Fruit fly (Drosophila melanogaster): ENCODE data around the gene CG42750.

CG42750 gene

DNA sequence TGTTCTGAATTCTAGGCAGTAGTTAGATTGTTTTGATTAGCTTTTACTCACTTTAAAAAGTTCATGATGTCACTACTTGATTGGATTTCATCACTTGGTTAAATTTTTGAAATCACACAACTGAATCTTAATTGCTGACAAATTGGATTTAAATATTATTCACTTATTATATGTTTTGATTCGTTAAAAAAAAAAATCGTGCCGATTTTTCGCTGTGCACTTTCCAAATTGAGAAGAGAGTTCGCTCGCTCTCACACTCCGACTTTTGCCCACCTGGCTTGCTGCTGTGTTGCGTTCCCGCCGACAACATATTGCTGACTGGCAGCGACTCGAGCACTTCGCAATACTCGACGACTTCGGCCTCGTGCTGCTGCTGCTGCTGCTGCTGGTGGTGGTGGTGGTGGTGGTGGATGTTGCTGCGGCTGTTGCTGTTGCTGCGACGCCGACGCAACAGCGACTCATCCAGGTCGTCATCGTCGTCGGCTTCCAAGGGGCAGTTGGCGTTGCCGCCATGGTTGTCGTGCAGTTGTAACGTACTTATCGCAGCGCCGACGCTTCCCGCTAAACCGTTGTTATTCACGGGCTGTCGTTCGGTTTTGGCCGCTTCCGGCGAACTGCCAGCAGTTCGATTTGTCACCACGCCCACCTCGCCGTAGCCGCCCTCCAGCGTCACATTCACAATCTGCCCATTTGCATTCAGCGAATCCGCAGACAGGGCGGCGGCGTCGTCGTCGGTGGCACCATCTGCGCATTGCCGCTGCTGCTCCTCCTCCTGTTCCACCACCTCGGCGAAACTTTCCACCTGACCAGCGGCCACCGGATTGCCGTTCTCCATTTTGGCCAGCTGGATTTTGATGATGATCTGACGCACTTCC is 133.9 kb downstream of the CG42750 start:
- no peak for TF ChIP-seq CG8478 (optimal IDR thresholded peaks at IDR 0.05)
- no peak for TF ChIP-seq CTCF (optimal IDR thresholded peaks at IDR 0.05)

DNA sequence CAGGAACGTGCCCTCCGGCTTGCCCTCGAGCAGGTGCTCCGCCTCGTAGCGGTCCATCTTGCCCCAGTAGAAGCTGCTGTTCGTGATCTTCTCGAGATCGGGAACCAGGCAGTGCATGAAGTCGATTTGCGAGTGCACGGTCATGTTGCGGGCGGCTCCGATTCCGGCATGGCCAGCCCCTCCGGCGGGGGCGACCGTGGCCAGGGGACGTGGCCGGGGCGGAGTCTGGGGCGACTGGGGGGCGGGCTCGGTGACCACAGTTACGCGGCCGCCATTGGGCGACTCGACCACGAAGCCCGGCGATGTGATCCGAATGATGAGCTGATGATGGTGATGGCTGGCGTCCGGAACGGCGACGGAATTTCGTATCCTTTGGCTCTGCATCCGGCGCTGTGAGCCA is 135.0 kb downstream of the CG42750 start:
- TF ChIP-seq CTCF (optimal IDR thresholded peaks at IDR 0.05): no peak
- no peak for TF ChIP-seq CG8478 (optimal IDR thresholded peaks at IDR 0.05)

DNA sequence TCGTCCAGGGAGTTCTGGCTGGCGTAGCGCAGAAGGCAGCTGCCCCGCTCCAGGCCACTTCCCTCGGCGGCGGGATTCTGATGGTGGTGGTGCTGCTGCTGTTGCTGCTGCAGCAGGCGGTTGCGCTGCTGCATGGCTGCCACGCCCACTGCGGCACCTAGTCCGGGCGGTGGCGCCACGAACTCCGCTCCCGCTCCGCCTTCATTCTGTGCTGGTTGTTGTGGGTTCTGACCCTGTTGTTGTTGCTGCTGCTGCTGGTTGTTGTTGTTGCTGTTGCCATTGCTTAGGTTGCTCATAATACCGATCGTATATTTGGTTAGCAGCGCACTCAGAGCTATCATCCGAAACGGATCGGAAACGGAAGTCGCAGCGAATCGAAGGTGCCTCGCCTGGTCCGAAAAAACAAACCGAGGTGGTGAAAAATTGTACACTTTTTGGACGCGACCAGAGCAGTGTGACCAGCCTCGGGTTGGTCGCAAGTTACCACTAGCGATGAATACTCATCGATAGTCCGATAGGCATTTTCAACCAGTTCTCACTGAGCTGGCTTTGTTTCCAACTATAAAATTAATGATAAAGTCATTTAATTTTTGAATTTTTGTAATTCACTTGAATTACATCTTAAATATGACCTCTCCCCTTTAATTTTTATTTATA is 137.9 kb downstream of the CG42750 start, which contains the start of gene kel:
TSS of gene kel (minus strand) at position 493 of the 657 bp plus-strand sequence.
- TF ChIP-seq CG8478 (optimal IDR thresholded peaks at IDR 0.05) (no peak), CTCF (optimal IDR thresholded peaks at IDR 0.05) (peak in 1 of 2 experiments; percentile 34)

- TF ChIP-seq CG8478 (optimal IDR thresholded peaks at IDR 0.05) (no peak), CTCF (optimal IDR thresholded peaks at IDR 0.05) (no peak)
Measured at dm6 chr2L:18136427-18136857, 139.1 kb downstream of the CG42750 start.

dm6 chr2L:18134615-18135014 is 141.0 kb downstream of the CG42750 start:
- TF ChIP-seq CTCF (optimal IDR thresholded peaks at IDR 0.05) (no peak), CG8478 (optimal IDR thresholded peaks at IDR 0.05) (no peak)

DNA sequence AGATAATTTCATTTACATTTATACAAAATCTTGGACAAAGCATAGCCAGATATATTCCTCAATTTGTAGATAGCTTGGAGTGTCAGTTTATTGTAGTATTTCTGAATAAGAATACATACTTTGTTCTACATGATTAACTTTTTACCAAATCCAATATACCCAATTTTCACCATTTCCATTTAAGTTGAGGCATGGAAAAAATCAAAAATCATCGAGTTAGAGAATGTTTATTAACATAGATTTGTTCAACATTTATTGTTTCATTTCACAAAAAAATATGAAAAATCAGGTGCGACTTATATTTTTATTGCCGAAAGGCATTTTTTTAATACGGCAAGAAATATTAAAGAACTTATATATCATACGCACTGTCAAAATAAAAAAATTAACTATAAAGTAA is 149.9 kb downstream of the CG42750 start, which contains the start of gene Grl36b:
TSS of gene Grl36b (minus strand) at position 101 of the 400 bp plus-strand sequence.
- TF ChIP-seq CTCF (optimal IDR thresholded peaks at IDR 0.05) (no peak), CG8478 (optimal IDR thresholded peaks at IDR 0.05) (no peak)

DNA sequence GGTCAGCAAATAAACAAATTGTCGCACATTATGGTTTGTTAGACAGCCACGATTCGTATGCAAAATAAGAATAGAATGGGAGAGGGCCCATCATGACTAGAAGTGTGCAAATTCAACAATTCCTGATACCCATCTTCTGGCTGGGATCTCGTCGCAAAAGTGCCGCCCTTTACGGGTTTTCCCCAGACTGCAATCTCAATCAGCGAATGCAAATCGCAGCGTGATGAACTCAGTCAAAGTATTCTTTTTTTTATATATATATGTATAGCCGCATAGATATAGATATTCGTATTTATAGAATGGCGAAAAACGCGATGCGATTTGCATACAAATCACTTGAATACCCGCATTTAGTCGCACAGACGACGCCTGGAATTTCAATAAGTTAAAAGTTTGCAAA is 152.7 kb downstream of the CG42750 start:
- TF ChIP-seq CG8478 (optimal IDR thresholded peaks at IDR 0.05): no peak
- TF ChIP-seq CTCF (optimal IDR thresholded peaks at IDR 0.05): no peak

DNA sequence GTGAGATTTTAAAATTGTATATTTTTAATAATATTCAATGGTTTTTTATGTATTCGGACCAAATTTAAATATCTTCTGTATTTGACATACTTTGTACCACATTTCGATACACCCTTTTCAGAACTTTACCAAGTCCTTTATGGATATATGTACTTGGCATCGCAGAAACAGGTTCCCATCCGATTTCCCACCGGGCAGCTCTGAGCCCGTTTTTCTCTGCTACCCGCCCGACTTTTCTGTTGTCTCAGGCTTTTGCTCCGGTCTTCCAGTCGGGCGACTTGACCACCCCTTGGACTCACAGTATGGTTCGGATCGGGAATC is 153.4 kb downstream of the CG42750 start:
- TF ChIP-seq CTCF (optimal IDR thresholded peaks at IDR 0.05): no peak
- no peak for TF ChIP-seq CG8478 (optimal IDR thresholded peaks at IDR 0.05)

DNA sequence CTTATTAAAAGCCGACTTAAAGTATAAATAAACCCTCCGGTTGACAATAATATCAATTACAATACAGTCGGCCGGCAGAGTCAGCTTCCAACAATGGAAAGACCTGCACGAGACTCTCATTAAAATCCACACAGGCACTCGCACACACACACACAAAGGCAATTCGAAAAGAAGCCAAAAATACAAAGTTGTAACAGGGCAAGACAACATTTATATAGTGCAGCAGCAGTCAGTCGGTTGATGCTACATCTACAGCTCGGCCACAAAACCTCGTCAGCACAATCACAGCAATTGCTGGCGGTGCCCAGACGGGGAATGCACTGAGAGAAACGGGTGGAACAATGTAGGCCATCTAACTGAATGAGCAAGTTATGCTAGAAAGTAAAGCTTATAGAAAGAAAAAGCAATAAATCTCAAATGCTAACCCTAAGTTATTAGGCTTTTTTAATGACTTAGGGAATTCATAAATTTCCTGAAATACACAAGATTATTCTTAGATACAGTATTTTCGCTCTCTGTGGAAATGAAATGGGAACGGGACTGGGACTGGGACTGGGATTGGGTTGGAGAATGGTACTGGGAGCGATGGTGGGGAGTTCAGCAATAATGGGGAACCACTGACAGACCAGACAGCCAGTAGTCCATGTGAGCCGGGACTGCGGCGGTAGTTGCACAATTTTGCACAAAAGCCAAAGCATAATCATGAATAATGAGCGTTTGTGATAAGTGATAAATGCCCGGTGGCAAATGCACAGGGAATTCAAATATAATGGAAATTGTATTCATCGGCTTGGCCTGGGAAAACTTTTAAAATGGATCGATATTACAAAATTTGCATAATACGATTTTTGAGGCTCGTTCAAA is 154.0 kb downstream of the CG42750 start:
- TF ChIP-seq CG8478 (optimal IDR thresholded peaks at IDR 0.05): no peak
- TF ChIP-seq CTCF (optimal IDR thresholded peaks at IDR 0.05): no peak

- TF ChIP-seq CG8478 (optimal IDR thresholded peaks at IDR 0.05): no peak
- TF ChIP-seq CTCF (optimal IDR thresholded peaks at IDR 0.05): no peak
Measured at dm6 chr2L:18119643-18120042, 155.9 kb downstream of the CG42750 start, which contains the start of gene CG5758. Gene CG5758, plus strand, starts transcription at chr2L:18119995.

- TF ChIP-seq CTCF (optimal IDR thresholded peaks at IDR 0.05): no peak
- no peak for TF ChIP-seq CG8478 (optimal IDR thresholded peaks at IDR 0.05)
Measured at dm6 chr2L:18115104-18115503, 160.5 kb downstream of the CG42750 start.

dm6 chr2L:18114176-18114703 is 161.3 kb downstream of the CG42750 start, which contains the start of gene CG15152:
Gene CG15152, plus strand, starts transcription at chr2L:18114547.
- TF ChIP-seq CTCF (optimal IDR thresholded peaks at IDR 0.05): no peak
- TF ChIP-seq CG8478 (optimal IDR thresholded peaks at IDR 0.05): no peak

DNA sequence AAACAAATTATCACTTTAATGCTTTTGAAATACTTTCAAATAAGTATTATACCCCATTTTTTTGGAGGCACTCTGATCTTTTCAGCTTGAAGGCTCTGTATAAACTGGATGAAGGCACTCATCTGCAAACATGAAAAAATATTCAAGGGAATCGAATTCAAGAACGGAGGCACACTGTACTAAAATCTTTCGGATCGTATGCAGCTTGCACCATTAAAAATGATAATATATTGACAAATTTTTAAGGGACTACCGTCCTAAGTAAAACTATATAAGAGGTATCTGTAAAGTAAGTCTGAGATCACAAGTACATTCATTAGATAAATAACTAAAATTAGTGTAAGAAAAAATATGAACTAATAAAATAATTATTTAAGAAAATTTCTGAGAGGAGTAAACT is 162.5 kb downstream of the CG42750 start, which contains the start of gene CG44476:
TSS of gene CG44476 (minus strand) at position 101 of the 400 bp plus-strand sequence.
- TF ChIP-seq CTCF (optimal IDR thresholded peaks at IDR 0.05): no peak
- no peak for TF ChIP-seq CG8478 (optimal IDR thresholded peaks at IDR 0.05)

dm6 chr2L:18112435-18112834 is 163.1 kb downstream of the CG42750 start:
- TF ChIP-seq CG8478 (optimal IDR thresholded peaks at IDR 0.05) (no peak), CTCF (optimal IDR thresholded peaks at IDR 0.05) (no peak)

Data from S2 (cell line).